Fruit fly (Drosophila melanogaster): ENCODE results near the gene CG11755.

CG11755 gene

DNA sequence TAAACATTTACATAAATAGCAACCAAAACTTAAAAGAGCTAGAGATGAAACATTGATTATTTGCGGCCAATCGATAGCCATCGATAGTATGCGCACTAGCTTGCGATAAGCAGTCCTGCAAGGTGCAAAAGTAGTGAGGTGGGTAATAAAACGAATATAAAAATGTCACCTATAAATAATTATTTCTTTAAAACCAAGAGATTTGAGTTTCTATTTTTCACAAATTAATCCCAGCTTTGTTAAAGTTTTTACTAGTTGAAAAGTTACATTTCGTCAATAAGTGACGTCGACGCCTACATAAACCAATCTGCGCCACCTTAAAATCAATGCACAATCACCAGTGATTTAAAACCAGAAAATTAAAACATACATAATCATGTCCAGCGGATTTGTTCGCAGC, 26.0 kb upstream of the CG11755 start, which contains the start of the genes Mkk4 and SLIRP2 (continued):
- peak; percentile 99 for TF ChIP-seq CG13424 (tag; optimal IDR thresholded peaks at IDR 0.05)
- peak; percentile 99 for TF ChIP-seq CG9817 (tag; optimal IDR thresholded peaks at IDR 0.05)
- peak; percentile 97 for TF ChIP-seq da (GFP tag; optimal IDR thresholded peaks at IDR 0.05)
- peak; percentile 99 for TF ChIP-seq CG7786 (GFP tag; optimal IDR thresholded peaks at IDR 0.05)
- peak; percentile 99 for TF ChIP-seq CG5245 (GFP tag; optimal IDR thresholded peaks at IDR 0.05)
- TF ChIP-seq Gsc (GFP tag; IDR thresholded peaks at IDR 0.05): peak; percentile 98
- TF ChIP-seq gem (tag; optimal IDR thresholded peaks at IDR 0.05): peak; percentile 100
- peak; percentile 98 for TF ChIP-seq CG9215 (GFP tag; IDR thresholded peaks at IDR 0.05)
- TF ChIP-seq CG1529 (GFP tag; optimal IDR thresholded peaks at IDR 0.05): peak; percentile 97
- TF ChIP-seq CG15073 (GFP tag; optimal IDR thresholded peaks at IDR 0.05): peak; percentile 92
- TF ChIP-seq ems (GFP tag; optimal IDR thresholded peaks at IDR 0.05): peak; percentile 97
- peak; percentile 93 for TF ChIP-seq CG1603 (tag; optimal IDR thresholded peaks at IDR 0.05)
- peak; percentile 71 to 88 for TF ChIP-seq tll (GFP tag; optimal IDR thresholded peaks at IDR 0.05)
- TF ChIP-seq jigr1 (GFP tag; IDR thresholded peaks at IDR 0.05): peak; percentile 97
- TF ChIP-seq CG6272 (GFP tag; IDR thresholded peaks at IDR 0.05): peak; percentile 98
- peak; percentile 97 for TF ChIP-seq Rx (GFP tag; IDR thresholded peaks at IDR 0.05)
- TF ChIP-seq tio (GFP tag; optimal IDR thresholded peaks at IDR 0.05): peak; percentile 99
- TF ChIP-seq GATAe (GFP tag; conservative IDR thresholded peaks at IDR 0.05): peak; percentile 97
- TF ChIP-seq CG34376 (GFP tag; optimal IDR thresholded peaks at IDR 0.05): peak; percentile 98
- peak; percentile 98 for TF ChIP-seq grau (tag; optimal IDR thresholded peaks at IDR 0.05)
- TF ChIP-seq Ets65A (GFP tag): peak; percentile 100
- peak; percentile 99 for TF ChIP-seq HLH54F (GFP tag; optimal IDR thresholded peaks at IDR 0.05)
- TF ChIP-seq knrl (GFP tag; IDR thresholded peaks at IDR 0.05; ENCODE audit: partially characterized antibody): peak; percentile 90
- TF ChIP-seq fd3F (GFP tag; optimal IDR thresholded peaks at IDR 0.05): peak; percentile 99
- peak; percentile 95 for TF ChIP-seq schlank (tag; optimal IDR thresholded peaks at IDR 0.05)
- TF ChIP-seq lmd (GFP tag; IDR thresholded peaks at IDR 0.05): peak; percentile 99
- peak; percentile 97 for TF ChIP-seq Blimp-1 (GFP tag; optimal IDR thresholded peaks at IDR 0.05)
- TF ChIP-seq vfl (GFP tag; optimal IDR thresholded peaks at IDR 0.05): peak; percentile 99
- peak; percentile 75 for TF ChIP-seq CTCF (GFP tag; optimal IDR thresholded peaks at IDR 0.05)
- TF ChIP-seq CG12942 (GFP tag; optimal IDR thresholded peaks at IDR 0.05): peak; percentile 98
- TF ChIP-seq CG4707 (GFP tag; optimal IDR thresholded peaks at IDR 0.05): peak; percentile 93
- peak; percentile 94 for TF ChIP-seq kah (GFP tag; optimal IDR thresholded peaks at IDR 0.05)
- TF ChIP-seq gsb (GFP tag; IDR thresholded peaks at IDR 0.05): peak; percentile 98
- TF ChIP-seq CG18011 (GFP tag; optimal IDR thresholded peaks at IDR 0.05): peak; percentile 92
- peak; percentile 99 for TF ChIP-seq HLH3B (GFP tag; IDR thresholded peaks at IDR 0.05)
- peak; percentile 91 for TF ChIP-seq grn (GFP tag; optimal IDR thresholded peaks at IDR 0.05)
- TF ChIP-seq H2.0 (GFP tag; IDR thresholded peaks at IDR 0.05): peak; percentile 99
- TF ChIP-seq CG14860 (GFP tag; IDR thresholded peaks at IDR 0.05; ENCODE audit: partially characterized antibody): peak; percentile 81
- TF ChIP-seq ind (GFP tag; optimal IDR thresholded peaks at IDR 0.05): peak; percentile 99
- peak; percentile 99 for TF ChIP-seq CG3847 (GFP tag; IDR thresholded peaks at IDR 0.05)
- TF ChIP-seq Trl (optimal IDR thresholded peaks at IDR 0.05): no peak
- TF ChIP-seq Trl (GFP tag; optimal IDR thresholded peaks at IDR 0.05): peak; percentile 99
- TF ChIP-seq ab (GFP tag; optimal IDR thresholded peaks at IDR 0.05): peak; percentile 97
- peak; percentile 98 for TF ChIP-seq CG7556 (GFP tag; optimal IDR thresholded peaks at IDR 0.05)
- TF ChIP-seq crp (GFP tag; optimal IDR thresholded peaks at IDR 0.05): peak in 1 of 2 experiments; percentile 75
- peak; percentile 99 for TF ChIP-seq cato (GFP tag; optimal IDR thresholded peaks at IDR 0.05; ENCODE audit: borderline replicate concordance)
- TF ChIP-seq CG4854 (GFP tag; optimal IDR thresholded peaks at IDR 0.05): peak; percentile 98
- TF ChIP-seq nerfin-2 (GFP tag; IDR thresholded peaks at IDR 0.05; ENCODE audit: partially characterized antibody): peak; percentile 77
- peak; percentile 98 for TF ChIP-seq CG17568 (GFP tag; optimal IDR thresholded peaks at IDR 0.05)
- peak; percentile 98 for TF ChIP-seq CG14710 (tag; optimal IDR thresholded peaks at IDR 0.05)
- peak; percentile 99 for TF ChIP-seq CG17328 (GFP tag; IDR thresholded peaks at IDR 0.05)

Measured in whole organism, embryonic.